Fruit fly (Drosophila melanogaster) whole organism, prepupa: ENCODE data around the gene chas.

Experiments used
- CG10631 ChIP-seq: fragments of 200-800 bp; sonication (Bioruptor generic); optimal IDR thresholded peaks from 2 replicates; lab custom pipeline; 2016; ENCODE audit warnings: missing biosample characterization, missing genetic modification characterization
- CG10669 ChIP-seq: fragments of 200-800 bp; sonication (Bioruptor generic); optimal IDR thresholded peaks from 3 replicates; lab custom pipeline; 2018; ENCODE audit warnings: missing biosample characterization, mild to moderate bottlenecking, missing genetic modification characterization, moderate library complexity
- CG11294 ChIP-seq: fragments of 200-800 bp; sonication (Bioruptor generic); IDR thresholded peaks from 2 replicates; pipeline ENCODE4 v1.3.6; 2022; ENCODE audit warnings: missing biosample characterization, missing genetic modification characterization
- CG11762 ChIP-seq: fragments of 200-800 bp; sonication (Bioruptor generic); optimal IDR thresholded peaks from 3 replicates; lab custom pipeline; 2016; ENCODE audit warnings: missing biosample characterization, missing genetic modification characterization; ENCODE audit not compliant: insufficient read depth
- CG11902 ChIP-seq: fragments of 200-800 bp; sonication (Bioruptor generic); optimal IDR thresholded peaks from 3 replicates; lab custom pipeline; 2016; ENCODE audit warnings: missing biosample characterization, missing genetic modification characterization
- CG15336 ChIP-seq: fragments of 200-800 bp; sonication (Bioruptor generic); IDR thresholded peaks from 2 replicates; pipeline ENCODE4 v1.3.6; 2022; ENCODE audit warnings: missing biosample characterization, missing genetic modification characterization
- CG1621 ChIP-seq: fragments of 200-800 bp; sonication (Bioruptor generic); optimal IDR thresholded peaks from 3 replicates; lab custom pipeline; 2018; ENCODE audit warnings: missing biosample characterization, mild to moderate bottlenecking, missing genetic modification characterization
- CG16779 ChIP-seq: fragments of 200-800 bp; sonication (Bioruptor generic); optimal IDR thresholded peaks from 3 replicates; lab custom pipeline; 2017; ENCODE audit warnings: missing biosample characterization, mild to moderate bottlenecking, missing genetic modification characterization
- CG31627 ChIP-seq: fragments of 200-800 bp; sonication (Bioruptor generic); optimal IDR thresholded peaks from 3 replicates; lab custom pipeline; 2016; ENCODE audit warnings: missing biosample characterization, missing genetic modification characterization
- CG32006 ChIP-seq: fragments of 200-800 bp; sonication (Bioruptor generic); optimal IDR thresholded peaks from 3 replicates; lab custom pipeline; 2017; ENCODE audit warnings: missing biosample characterization, mild to moderate bottlenecking, missing genetic modification characterization
- CG34406 ChIP-seq: fragments of 200-800 bp; sonication (Bioruptor generic); optimal IDR thresholded peaks from 3 replicates; lab custom pipeline; 2016; ENCODE audit warnings: missing biosample characterization, missing genetic modification characterization
- CG3919 ChIP-seq: fragments of 200-800 bp; sonication (Bioruptor generic); optimal IDR thresholded peaks from 3 replicates; lab custom pipeline; 2016; ENCODE audit warnings: missing biosample characterization, missing genetic modification characterization
- CG6163 ChIP-seq: fragments of 200-800 bp; sonication (Bioruptor generic); IDR thresholded peaks from 3 replicates; pipeline ENCODE4 v1.3.6; 2022; ENCODE audit warnings: missing biosample characterization, missing genetic modification characterization
- CG6276 ChIP-seq: fragments of 200-800 bp; sonication (Bioruptor generic); optimal IDR thresholded peaks from 2 replicates; lab custom pipeline; 2017; ENCODE audit warnings: missing biosample characterization, mild to moderate bottlenecking, missing genetic modification characterization
- CG6792 ChIP-seq: fragments of 200-800 bp; sonication (Bioruptor generic); optimal IDR thresholded peaks from 3 replicates; lab custom pipeline; 2016; ENCODE audit warnings: missing biosample characterization, missing genetic modification characterization
- CG6808 ChIP-seq: fragments of 200-800 bp; sonication (Bioruptor generic); optimal IDR thresholded peaks from 3 replicates; lab custom pipeline; 2017; ENCODE audit warnings: missing biosample characterization, missing genetic modification characterization, mild to moderate bottlenecking, moderate library complexity, missing genetic modification reagents
- CG6854 ChIP-seq: fragments of 200-800 bp; sonication (Bioruptor generic); optimal IDR thresholded peaks from 2 replicates; lab custom pipeline; 2017; ENCODE audit warnings: missing biosample characterization, mild to moderate bottlenecking, missing genetic modification characterization
- CG8119 ChIP-seq: fragments of 200-800 bp; sonication (Bioruptor generic); IDR thresholded peaks from 3 replicates; pipeline ENCODE4 v1.3.6; 2022; ENCODE audit warnings: missing biosample characterization, missing genetic modification characterization
- CG8319 ChIP-seq: fragments of 200-800 bp; sonication (Bioruptor generic); optimal IDR thresholded peaks from 3 replicates; lab custom pipeline; 2016; ENCODE audit warnings: missing biosample characterization, missing genetic modification characterization
- CG8632 ChIP-seq: fragments of 200-800 bp; sonication (Bioruptor generic); optimal IDR thresholded peaks from 3 replicates; lab custom pipeline; 2016; ENCODE audit warnings: missing biosample characterization, missing genetic modification characterization
- CG9139 ChIP-seq: fragments of 200-800 bp; sonication (Bioruptor generic); optimal IDR thresholded peaks from 3 replicates; lab custom pipeline; 2017; ENCODE audit warnings: missing biosample characterization, mild to moderate bottlenecking, missing genetic modification characterization
- Eip75B ChIP-seq: fragments of 200-800 bp; sonication (Bioruptor generic); optimal IDR thresholded peaks from 3 replicates; lab custom pipeline; 2016; ENCODE audit warnings: missing biosample characterization, missing genetic modification characterization
- Eip78C ChIP-seq: fragments of 200-800 bp; sonication (Bioruptor generic); peaks from one replicate; lab custom pipeline; 2016; ENCODE audit warnings: missing biosample characterization, missing genetic modification characterization
- Eip93F ChIP-seq: fragments of 200-800 bp; sonication (Bioruptor generic); optimal IDR thresholded peaks from 2 replicates; lab custom pipeline; 2016; ENCODE audit warnings: missing biosample characterization, mild to moderate bottlenecking, missing genetic modification characterization
- Gug ChIP-seq: fragments of 200-800 bp; sonication (Bioruptor generic); IDR thresholded peaks from 2 replicates; pipeline ENCODE4 v1.3.6; 2022; ENCODE audit warnings: missing biosample characterization, missing genetic modification characterization
- Hr38 ChIP-seq: sonication (Bioruptor generic); optimal IDR thresholded peaks from 2 replicates; lab custom pipeline; 2016; ENCODE audit warnings: missing biosample characterization, missing genetic modification characterization
- Hr39 ChIP-seq: fragments of 200-800 bp; sonication (Bioruptor generic); optimal IDR thresholded peaks from 2 replicates; lab custom pipeline; 2016; ENCODE audit warnings: missing biosample characterization, missing genetic modification characterization
- Hr4 ChIP-seq: fragments of 200-800 bp; sonication (Bioruptor generic); optimal IDR thresholded peaks from 3 replicates; lab custom pipeline; 2016; ENCODE audit warnings: missing biosample characterization, missing genetic modification characterization
- Lpt ChIP-seq: fragments of 200-800 bp; sonication (Bioruptor generic); optimal IDR thresholded peaks from 3 replicates; lab custom pipeline; 2016; ENCODE audit warnings: missing biosample characterization, missing genetic modification characterization
- Met ChIP-seq: fragments of 200-800 bp; sonication (Bioruptor generic); optimal IDR thresholded peaks from 3 replicates; lab custom pipeline; 2016; ENCODE audit warnings: missing biosample characterization, missing genetic modification characterization
- OdsH ChIP-seq: fragments of 200-800 bp; sonication (Bioruptor generic); optimal IDR thresholded peaks from 3 replicates; lab custom pipeline; 2016; ENCODE audit warnings: missing biosample characterization, missing genetic modification characterization
- Sox102F ChIP-seq: fragments of 200-800 bp; sonication (Bioruptor generic); optimal IDR thresholded peaks from 2 replicates; lab custom pipeline; 2016; ENCODE audit warnings: missing biosample characterization, mild to moderate bottlenecking, missing genetic modification characterization
- Sox14 ChIP-seq: fragments of 200-800 bp; sonication (Bioruptor generic); optimal IDR thresholded peaks from 3 replicates; lab custom pipeline; 2016; ENCODE audit warnings: missing biosample characterization, missing genetic modification characterization
- Sox15 ChIP-seq: fragments of 200-800 bp; sonication (Bioruptor generic); optimal IDR thresholded peaks from 3 replicates; lab custom pipeline; 2016; ENCODE audit warnings: missing biosample characterization, missing genetic modification characterization
- achi ChIP-seq: fragments of 200-800 bp; sonication (Bioruptor generic); optimal IDR thresholded peaks from 3 replicates; lab custom pipeline; 2016; ENCODE audit warnings: missing biosample characterization, missing genetic modification characterization
- acj6 ChIP-seq: fragments of 200-800 bp; sonication (Bioruptor generic); optimal IDR thresholded peaks from 3 replicates; lab custom pipeline; 2016; ENCODE audit warnings: missing biosample characterization, missing genetic modification characterization
- cyc ChIP-seq: fragments of 200-800 bp; sonication (Bioruptor generic); optimal IDR thresholded peaks from 3 replicates; lab custom pipeline; 2016; ENCODE audit warnings: missing biosample characterization, missing genetic modification characterization
- dac ChIP-seq: fragments of 200-800 bp; sonication (Bioruptor generic); optimal IDR thresholded peaks from 2 replicates; lab custom pipeline; 2017; ENCODE audit warnings: missing biosample characterization, mild to moderate bottlenecking, missing genetic modification characterization
- dsx ChIP-seq: fragments of 200-800 bp; optimal IDR thresholded peaks from 3 replicates; lab custom pipeline; 2019; ENCODE audit warnings: missing biosample characterization, mild to moderate bottlenecking, missing genetic modification characterization, moderate library complexity; ENCODE audit not compliant: poor library complexity, severe bottlenecking
- eg ChIP-seq: fragments of 200-800 bp; sonication (Bioruptor generic); IDR thresholded peaks from 3 replicates; pipeline ENCODE4 v1.3.6; 2022; ENCODE audit warnings: missing biosample characterization, missing genetic modification characterization
- esn ChIP-seq: fragments of 200-800 bp; sonication (Bioruptor generic); optimal IDR thresholded peaks from 2 replicates; lab custom pipeline; 2016; ENCODE audit warnings: missing biosample characterization, mild to moderate bottlenecking, missing genetic modification characterization, moderate library complexity
- fd59A ChIP-seq: fragments of 200-800 bp; sonication (Bioruptor generic); optimal IDR thresholded peaks from 2 replicates; lab custom pipeline; 2017; ENCODE audit warnings: missing biosample characterization, mild to moderate bottlenecking, missing genetic modification characterization, missing genetic modification reagents
- fd85E ChIP-seq: fragments of 200-800 bp; sonication (Bioruptor generic); optimal IDR thresholded peaks from 3 replicates; lab custom pipeline; 2016; ENCODE audit warnings: missing biosample characterization, missing genetic modification characterization
- fkh ChIP-seq: fragments of 200-800 bp; sonication (Bioruptor generic); optimal IDR thresholded peaks from 3 replicates; lab custom pipeline; 2017; ENCODE audit warnings: missing biosample characterization, mild to moderate bottlenecking, missing genetic modification characterization, moderate library complexity
- lz ChIP-seq: fragments of 200-800 bp; sonication (Bioruptor generic); optimal IDR thresholded peaks from 3 replicates; lab custom pipeline; 2016; ENCODE audit warnings: missing biosample characterization, missing genetic modification characterization
- net ChIP-seq: fragments of 200-800 bp; sonication (Bioruptor generic); optimal IDR thresholded peaks from 3 replicates; lab custom pipeline; 2016; ENCODE audit warnings: missing biosample characterization, missing genetic modification characterization
- pdm3 ChIP-seq: fragments of 200-800 bp; sonication (Bioruptor generic); optimal IDR thresholded peaks from 3 replicates; lab custom pipeline; 2016; ENCODE audit warnings: missing biosample characterization, missing genetic modification characterization
- salr ChIP-seq, 2 experiments: fragments of 200-800 bp; sonication (Bioruptor generic); optimal IDR thresholded peaks; 3 replicates each; lab custom pipeline; 2016 to 2018; ENCODE audit warnings: missing biosample characterization in 2 of 2, missing genetic modification characterization in 2 of 2, mild to moderate bottlenecking in 1 of 2
- ss ChIP-seq, 2 experiments: fragments of 200-800 bp; sonication (Bioruptor generic); optimal IDR thresholded peaks; 2 replicates in 1 of 2; 3 replicates in 1 of 2; lab custom pipeline; 2017 to 2018; ENCODE audit warnings: mild to moderate bottlenecking in 2 of 2, missing biosample characterization in 2 of 2, missing genetic modification characterization in 2 of 2, moderate library complexity in 1 of 2
- svp ChIP-seq: fragments of 200-800 bp; sonication (Bioruptor generic); peaks from one replicate; lab custom pipeline; 2016; ENCODE audit warnings: missing biosample characterization, missing genetic modification characterization
- topi ChIP-seq: fragments of 200-800 bp; sonication (Bioruptor generic); optimal IDR thresholded peaks from 3 replicates; lab custom pipeline; 2016; ENCODE audit warnings: missing biosample characterization, missing genetic modification characterization
- vri ChIP-seq: fragments of 200-800 bp; sonication (Bioruptor generic); optimal IDR thresholded peaks from 3 replicates; lab custom pipeline; 2016; ENCODE audit warnings: missing biosample characterization, mild to moderate bottlenecking, missing genetic modification characterization

Gene chas

dm6 chrX:17709546-17710272 lies 11.2 kb upstream of the chas start, which contains the start of the genes CG8173 and raskol:
CG8173 (minus strand) TSS chrX:17709653.
raskol (plus strand) TSS chrX:17710144.
- no peak for TF ChIP-seq CG10631 (GFP tag; lab: Kevin White, UChicago)
- no peak for TF ChIP-seq Sox102F
- peak; percentile 92 for TF ChIP-seq svp (GFP tag; lab: Kevin White, UChicago)
- TF ChIP-seq Sox15 (GFP tag; lab: Kevin White, UChicago) = no peak
- TF ChIP-seq OdsH (GFP tag; lab: Kevin White, UChicago) = no peak
- TF ChIP-seq net (GFP tag; lab: Kevin White, UChicago) = no peak
- no peak for TF ChIP-seq Eip75B
- TF ChIP-seq CG6792 (GFP tag; lab: Kevin White, UChicago) = peak; percentile 8
- TF ChIP-seq CG16779 (tag; lab: Kevin White, UChicago) = no peak
- peak; percentile 49 for TF ChIP-seq CG1621
- TF ChIP-seq CG11902 = no peak
- no peak for TF ChIP-seq dsx
- TF ChIP-seq ss (GFP tag; optimal IDR thresholded peaks at IDR 0.05; lab: Kevin White, UChicago) = peak; percentile 22 to 33
- TF ChIP-seq esn = no peak
- no peak for TF ChIP-seq cyc (GFP tag; lab: Kevin White, UChicago)
- no peak for TF ChIP-seq CG32006
- no peak for TF ChIP-seq fd85E
- peak; percentile 41 for TF ChIP-seq CG9139 (GFP tag; lab: Kevin White, UChicago)
- TF ChIP-seq salr (GFP tag; optimal IDR thresholded peaks at IDR 0.05; lab: Kevin White, UChicago) = no peak
- peak; percentile 1 for TF ChIP-seq vri (GFP tag; lab: Kevin White, UChicago)
- no peak for TF ChIP-seq achi (GFP tag; lab: Kevin White, UChicago)
- TF ChIP-seq CG6276 (GFP tag; lab: Kevin White, UChicago) = no peak
- TF ChIP-seq CG31627 = no peak
- peak; percentile 40 for TF ChIP-seq Sox14
- no peak for TF ChIP-seq Lpt
- TF ChIP-seq CG8319 (GFP tag; lab: Kevin White, UChicago) = no peak
- no peak for TF ChIP-seq CG8632 (GFP tag; lab: Kevin White, UChicago)
- no peak for TF ChIP-seq Hr38 (GFP tag; lab: Kevin White, UChicago)
- TF ChIP-seq CG11294 (GFP tag; lab: Robert Waterston, UW) = no peak
- no peak for TF ChIP-seq lz
- TF ChIP-seq eg (GFP tag; lab: Robert Waterston, UW) = peak; percentile 61; the same call in 2 of the 3 replicates
- peak; percentile 25 for TF ChIP-seq CG6808 (GFP tag; lab: Kevin White, UChicago)
- peak; percentile 78 for TF ChIP-seq Eip78C (GFP tag; lab: Kevin White, UChicago)
- TF ChIP-seq CG15336 (GFP tag; lab: Robert Waterston, UW) = no peak; the same call in 1 of the 2 replicates
- TF ChIP-seq fd59A (GFP tag; lab: Kevin White, UChicago) = no peak
- no peak for TF ChIP-seq CG8119 (GFP tag; lab: Robert Waterston, UW)
- no peak for TF ChIP-seq Hr4 (GFP tag; lab: Kevin White, UChicago)
- TF ChIP-seq Hr39 (GFP tag; lab: Kevin White, UChicago) = no peak
- TF ChIP-seq topi (GFP tag; lab: Kevin White, UChicago) = peak; percentile 27
- peak; percentile 71 for TF ChIP-seq CG6163 (GFP tag; lab: Robert Waterston, UW)
- TF ChIP-seq Met (GFP tag; lab: Kevin White, UChicago) = no peak
- peak; percentile 2 for TF ChIP-seq CG3919 (GFP tag; lab: Kevin White, UChicago)
- no peak for TF ChIP-seq Eip93F
- TF ChIP-seq CG34406 (GFP tag; lab: Kevin White, UChicago) = no peak
- TF ChIP-seq CG10669 (GFP tag; lab: Kevin White, UChicago) = no peak
- no peak for TF ChIP-seq acj6 (GFP tag; lab: Kevin White, UChicago)
- no peak for TF ChIP-seq CG11762 (GFP tag; lab: Kevin White, UChicago)
- TF ChIP-seq dac (GFP tag; lab: Kevin White, UChicago) = no peak
- TF ChIP-seq Gug = no peak
- TF ChIP-seq pdm3 = no peak
- TF ChIP-seq fkh = no peak
- TF ChIP-seq CG6854 (GFP tag; lab: Kevin White, UChicago) = no peak
